Worm (Caenorhabditis elegans) whole organism, L3 larva: Measurements from ENCODE around the gene str-161.

ENCODE experiments used
- R02D3.7 ChIP-seq: fragments of 150-350 bp; optimal IDR thresholded peaks from 2 replicates; lab custom pipeline; 2014; ENCODE audit warnings: missing biosample characterization, missing genetic modification characterization
- aly-2 ChIP-seq: fragments of 150-350 bp; optimal IDR thresholded peaks from 2 replicates; lab custom pipeline; 2014; ENCODE audit warnings: missing biosample characterization, missing genetic modification characterization
- ceh-82 ChIP-seq: fragments of 150-350 bp; optimal IDR thresholded peaks from 2 replicates; lab custom pipeline; 2014; ENCODE audit warnings: missing biosample characterization, missing genetic modification characterization
- elt-1 ChIP-seq: fragments of 150-350 bp; optimal IDR thresholded peaks from 2 replicates; lab custom pipeline; 2014; ENCODE audit warnings: missing biosample characterization, missing genetic modification characterization
- elt-2 ChIP-seq: sonication (generic microtip); optimal IDR thresholded peaks from 2 replicates; lab custom pipeline; 2016; ENCODE audit warnings: missing genetic modification reagents, mild to moderate bottlenecking, missing genetic modification characterization, missing compliant biosample characterization
- nfya-1 ChIP-seq: sonication (generic microtip); optimal IDR thresholded peaks from 2 replicates; lab custom pipeline; 2017; ENCODE audit warnings: missing genetic modification characterization, mild to moderate bottlenecking, missing compliant biosample characterization, antibody characterized with exemption, moderate library complexity; ENCODE audit not compliant: insufficient read depth
- nhr-23 ChIP-seq: fragments of 150-350 bp; optimal IDR thresholded peaks from 2 replicates; lab custom pipeline; 2014; ENCODE audit warnings: missing biosample characterization, missing genetic modification reagents, missing genetic modification characterization
- nhr-43 ChIP-seq: sonication (generic microtip); optimal IDR thresholded peaks from 2 replicates; lab custom pipeline; 2016; ENCODE audit warnings: mild to moderate bottlenecking, missing genetic modification characterization, missing compliant biosample characterization; ENCODE audit not compliant: poor library complexity, severe bottlenecking
- nhr-67 ChIP-seq: fragments of 150-350 bp; optimal IDR thresholded peaks from 2 replicates; lab custom pipeline; 2014; ENCODE audit warnings: missing biosample characterization, missing genetic modification characterization
- nhr-76 ChIP-seq: fragments of 150-350 bp; sonication (generic microtip); optimal IDR thresholded peaks from 5 replicates; lab custom pipeline; 2014; ENCODE audit warnings: missing biosample characterization, missing genetic modification characterization
- skn-1 ChIP-seq: fragments of 150-350 bp; optimal IDR thresholded peaks from 2 replicates; lab custom pipeline; 2014; ENCODE audit warnings: missing biosample characterization, missing genetic modification characterization
- tbx-2 ChIP-seq: sonication (generic microtip); optimal IDR thresholded peaks from 2 replicates; lab custom pipeline; 2016; ENCODE audit warnings: mild to moderate bottlenecking, missing genetic modification characterization, missing compliant biosample characterization
- unc-62 ChIP-seq: fragments of 150-350 bp; sonication (generic microtip); optimal IDR thresholded peaks from 4 replicates; lab custom pipeline; 2014; ENCODE audit warnings: missing biosample characterization, missing genetic modification reagents, missing genetic modification characterization

DNA sequence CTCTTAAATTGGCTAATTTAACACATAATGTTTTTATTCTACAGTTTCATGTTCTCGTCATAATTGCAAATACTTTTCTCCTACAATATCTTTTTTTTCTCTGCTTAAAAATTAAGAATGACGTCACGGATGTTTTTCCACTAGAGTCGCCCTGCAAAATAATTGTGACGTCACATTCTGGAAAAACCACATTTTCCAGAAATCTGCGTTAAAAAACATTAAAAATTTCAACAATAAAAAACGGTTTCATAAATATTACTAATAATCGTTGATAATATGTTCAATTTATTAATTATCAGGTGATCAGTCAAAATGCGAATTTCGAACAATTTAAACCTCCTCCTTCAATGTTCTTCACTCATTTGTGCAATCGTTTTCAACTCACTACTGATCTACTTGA is 19.9 kb downstream of the str-161 start, which contains the start of gene str-166:
- TF ChIP-seq skn-1 (tag; lab: Kevin White, UChicago) (no peak), elt-2 (no peak), nhr-67 (no peak), nhr-76 (tag; lab: Kevin White, UChicago) (no peak), tbx-2 (tag; lab: Kevin White, UChicago) (no peak), nhr-23 (tag; lab: Kevin White, UChicago) (no peak), nhr-43 (no peak), unc-62 (GFP tag; lab: Kevin White, UChicago) (no peak), R02D3.7 (tag; lab: Kevin White, UChicago) (no peak), ceh-82 (tag; lab: Kevin White, UChicago) (no peak), elt-1 (tag; lab: Kevin White, UChicago) (no peak), nfya-1 (tag; lab: Kevin White, UChicago) (no peak), aly-2 (tag; lab: Kevin White, UChicago) (no peak)
